Fruit fly (Drosophila melanogaster): ENCODE data around the gene Dysb.

Gene Dysb

dm6 chr3L:18867521-18867920, at the start of gene Dysb:
Gene Dysb, plus strand, starts transcription at chr3L:18867771.
- TF ChIP-seq CG17801 (GFP tag; optimal IDR thresholded peaks at IDR 0.05; ENCODE audit: partially characterized antibody): peak; percentile 85

DNA sequence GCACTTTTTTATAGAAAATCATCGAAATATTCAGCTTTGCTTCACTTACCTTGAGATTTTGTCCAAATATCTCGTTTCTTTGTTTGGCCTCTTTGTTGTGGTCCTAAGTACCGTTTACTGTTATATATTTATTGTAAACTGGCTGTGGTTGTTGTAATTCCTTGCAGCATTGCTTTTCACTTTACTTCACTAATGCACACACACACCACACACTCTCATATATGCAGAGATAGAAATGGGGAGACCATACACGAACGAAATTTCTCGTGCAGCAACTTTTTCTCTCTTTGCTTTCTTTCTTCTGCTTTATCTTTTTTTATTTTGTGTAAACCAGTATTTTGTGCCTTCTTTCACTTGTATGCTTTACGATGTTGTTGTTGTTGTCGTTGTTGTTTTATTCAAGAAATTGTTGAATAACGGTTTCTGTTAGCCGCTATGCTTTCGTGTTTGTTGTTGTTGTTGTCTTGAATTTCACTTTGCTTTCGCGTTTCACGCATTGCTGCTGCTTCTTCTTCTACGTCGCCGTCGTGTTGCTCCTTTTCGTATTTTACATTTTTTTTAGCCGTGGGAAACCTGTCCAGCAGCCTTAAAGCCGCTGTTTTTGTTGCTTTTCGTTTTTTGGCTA, 48.2 kb upstream of the Dysb start:
- TF ChIP-seq CG17801 (GFP tag; optimal IDR thresholded peaks at IDR 0.05; ENCODE audit: partially characterized antibody): no peak

- TF ChIP-seq CG17801 (GFP tag; optimal IDR thresholded peaks at IDR 0.05; ENCODE audit: partially characterized antibody): no peak
These were observed 47.5 kb upstream of the Dysb start for dm6 chr3L:18819887-18820637.

DNA sequence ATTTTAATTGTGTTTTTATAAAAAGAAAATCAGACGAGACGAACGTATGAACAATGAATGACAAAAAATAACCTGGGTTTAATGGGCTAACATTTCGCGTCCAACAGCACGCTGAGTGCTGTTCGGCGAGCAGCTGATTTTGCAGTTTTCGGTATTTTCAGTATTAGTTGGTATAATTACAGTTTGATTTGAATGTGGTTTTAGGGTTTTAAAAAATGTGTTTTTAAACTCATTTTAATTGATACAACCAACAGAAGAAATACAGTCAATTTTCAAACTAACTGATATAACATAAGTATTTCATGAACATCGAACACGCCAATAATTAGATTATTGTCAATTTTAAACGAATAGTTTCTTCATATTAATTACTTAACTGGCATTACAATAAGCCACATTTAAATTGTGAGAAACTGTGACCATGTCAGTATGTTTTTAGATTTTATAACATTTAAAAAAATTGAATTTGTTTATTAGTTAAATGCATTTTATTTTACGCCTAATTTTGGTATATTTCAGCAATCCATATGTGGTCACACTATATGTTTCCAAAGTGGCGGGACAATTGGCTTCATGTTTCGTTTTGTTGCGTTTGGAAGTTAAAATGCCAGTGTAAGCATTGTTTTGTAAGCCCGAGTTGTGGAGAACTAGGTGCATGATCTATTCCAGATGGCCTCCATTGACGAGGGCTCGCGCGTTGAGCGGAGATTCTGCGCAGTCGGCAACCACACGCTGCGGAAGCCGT, 46.8 kb upstream of the Dysb start, which contains the start of the genes CG14073 and HipHop:
Gene CG14073, minus strand, starts transcription at position 38 of the 745 bp plus-strand sequence.
Gene HipHop, plus strand, starts transcription at position 534 of the 745 bp plus-strand sequence.
- TF ChIP-seq CG17801 (GFP tag; optimal IDR thresholded peaks at IDR 0.05; ENCODE audit: partially characterized antibody): peak; percentile 14

- no peak for TF ChIP-seq CG17801 (GFP tag; optimal IDR thresholded peaks at IDR 0.05; ENCODE audit: partially characterized antibody)
These were observed 45.5 kb upstream of the Dysb start for dm6 chr3L:18822049-18822448.

dm6 chr3L:18822450-18823220, 44.9 kb upstream of the Dysb start, which contains the start of gene Cat:
Gene Cat, plus strand, starts transcription at chr3L:18822604.
- TF ChIP-seq CG17801 (GFP tag; optimal IDR thresholded peaks at IDR 0.05; ENCODE audit: partially characterized antibody): peak; percentile 100

- TF ChIP-seq CG17801 (GFP tag; optimal IDR thresholded peaks at IDR 0.05; ENCODE audit: partially characterized antibody): no peak
These were observed 44.4 kb upstream of the Dysb start for dm6 chr3L:18823221-18823514.

dm6 chr3L:18823870-18824561, 43.6 kb upstream of the Dysb start:
- TF ChIP-seq CG17801 (GFP tag; optimal IDR thresholded peaks at IDR 0.05; ENCODE audit: partially characterized antibody): no peak

- no peak for TF ChIP-seq CG17801 (GFP tag; optimal IDR thresholded peaks at IDR 0.05; ENCODE audit: partially characterized antibody)
These were observed 42.7 kb upstream of the Dysb start for dm6 chr3L:18824851-18825250.

DNA sequence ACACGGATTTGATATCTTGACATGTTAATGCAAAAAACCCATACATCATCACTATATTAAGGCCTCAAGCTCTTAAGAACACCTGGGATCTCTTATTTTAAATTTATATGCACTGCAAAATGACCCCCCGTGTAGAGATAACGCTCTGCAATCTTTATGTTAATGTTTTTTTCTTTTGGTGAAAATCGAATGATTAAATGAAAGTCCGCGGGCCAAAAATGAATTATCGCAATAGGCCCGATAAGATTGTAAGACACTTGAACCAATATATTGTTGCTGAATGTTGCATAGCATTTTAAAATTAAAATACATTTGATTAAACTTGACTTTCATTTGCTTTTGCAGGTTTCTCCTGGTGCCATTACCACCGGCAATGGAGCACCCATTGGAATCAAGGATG, 41.6 kb upstream of the Dysb start:
- TF ChIP-seq CG17801 (GFP tag; optimal IDR thresholded peaks at IDR 0.05; ENCODE audit: partially characterized antibody): no peak

- no peak for TF ChIP-seq CG17801 (GFP tag; optimal IDR thresholded peaks at IDR 0.05; ENCODE audit: partially characterized antibody)
These were observed 39.3 kb upstream of the Dysb start for dm6 chr3L:18828318-18828717.

DNA sequence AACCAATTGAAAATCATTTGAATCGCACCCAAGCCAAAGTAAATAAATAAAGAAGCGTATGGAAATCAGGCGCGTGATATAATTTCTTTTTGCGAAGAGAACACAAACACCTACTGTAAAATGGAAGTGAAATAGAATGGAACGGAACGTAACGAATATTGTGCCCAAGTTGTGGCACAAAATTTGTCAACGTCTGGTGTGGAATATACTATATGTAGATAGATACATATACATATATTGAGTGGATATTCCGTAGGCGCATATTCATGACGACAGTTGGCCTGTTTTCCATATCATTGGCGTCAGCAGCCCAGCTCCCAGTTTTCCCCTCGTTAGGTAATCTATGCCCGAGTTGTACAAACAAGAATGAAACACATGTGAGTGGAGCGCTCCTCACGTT, 35.4 kb upstream of the Dysb start:
- TF ChIP-seq CG17801 (GFP tag; optimal IDR thresholded peaks at IDR 0.05; ENCODE audit: partially characterized antibody): no peak

- no peak for TF ChIP-seq CG17801 (GFP tag; optimal IDR thresholded peaks at IDR 0.05; ENCODE audit: partially characterized antibody)
These were observed 34.9 kb upstream of the Dysb start for dm6 chr3L:18832708-18833107.

DNA sequence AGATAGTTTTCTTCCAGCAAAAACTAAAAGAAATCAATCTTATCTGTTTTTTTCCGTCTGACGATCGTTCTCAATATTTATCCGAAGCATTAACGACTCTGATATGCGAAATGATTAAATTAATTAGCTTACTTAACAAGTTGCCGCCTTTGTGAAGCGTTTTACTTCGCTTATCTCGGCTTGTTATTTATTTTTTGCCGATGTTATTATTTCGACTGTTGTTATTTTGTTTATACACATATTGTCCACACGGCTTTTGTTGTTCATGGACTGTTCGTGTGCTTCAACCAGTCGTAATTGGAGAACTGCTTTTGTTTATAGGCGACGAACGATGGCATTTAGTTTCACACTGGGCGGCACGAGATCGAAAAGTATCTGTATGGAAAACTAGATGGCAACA, 34.3 kb upstream of the Dysb start:
- TF ChIP-seq CG17801 (GFP tag; optimal IDR thresholded peaks at IDR 0.05; ENCODE audit: partially characterized antibody): peak; percentile 9
